Fruit fly (Drosophila melanogaster) whole organism, embryonic: ENCODE data around the gene CaMKI.

ENCODE experiments used
- ATbp ChIP-seq: fragments of 200-800 bp; sonication (Bioruptor generic); optimal IDR thresholded peaks from 2 replicates; lab custom pipeline; 2017; ENCODE audit warnings: missing biosample characterization, mild to moderate bottlenecking, missing genetic modification characterization, missing genetic modification reagents
- Abd-B ChIP-seq: fragments of 200-800 bp; sonication (Bioruptor generic); optimal IDR thresholded peaks from 2 replicates; lab custom pipeline; 2018; ENCODE audit warnings: missing biosample characterization, mild to moderate bottlenecking, missing genetic modification characterization, moderate library complexity
- Antp ChIP-seq: fragments of 200-800 bp; sonication (Bioruptor generic); optimal IDR thresholded peaks from 3 replicates; lab custom pipeline; 2016; ENCODE audit warnings: missing biosample characterization, missing genetic modification characterization
- CG10209 ChIP-seq: fragments of 200-800 bp; sonication (Bioruptor generic); optimal IDR thresholded peaks from 3 replicates; lab custom pipeline; 2017; ENCODE audit warnings: missing biosample characterization, mild to moderate bottlenecking, missing genetic modification characterization, missing genetic modification reagents
- CG12155 ChIP-seq: fragments of 200-800 bp; sonication (Bioruptor generic); optimal IDR thresholded peaks from 3 replicates; lab custom pipeline; 2016; ENCODE audit warnings: missing biosample characterization, missing genetic modification characterization
- CG12659 ChIP-seq: fragments of 200-800 bp; sonication (Bioruptor generic); optimal IDR thresholded peaks from 3 replicates; lab custom pipeline; 2017; ENCODE audit warnings: mild to moderate bottlenecking, missing biosample characterization, missing genetic modification reagents, missing genetic modification characterization
- CG14014 ChIP-seq: fragments of 200-800 bp; sonication (Bioruptor generic); IDR thresholded peaks from 2 replicates; pipeline ENCODE4 v1.3.6; 2022; ENCODE audit warnings: missing biosample characterization, missing genetic modification characterization
- CG14050 ChIP-seq: fragments of 200-800 bp; sonication (Bioruptor generic); IDR thresholded peaks from 3 replicates; pipeline ENCODE4 v1.3.6; 2022; ENCODE audit warnings: missing biosample characterization, missing genetic modification characterization
- CG15269 ChIP-seq: fragments of 200-800 bp; sonication (Bioruptor generic); optimal IDR thresholded peaks from 2 replicates; lab custom pipeline; 2018; ENCODE audit warnings: missing biosample characterization, mild to moderate bottlenecking, missing genetic modification characterization, moderate library complexity
- CG15479 ChIP-seq: fragments of 200-800 bp; sonication (Bioruptor generic); optimal IDR thresholded peaks from 3 replicates; lab custom pipeline; 2019; ENCODE audit warnings: missing biosample characterization, mild to moderate bottlenecking, missing genetic modification characterization, moderate library complexity
- CG15696 ChIP-seq: fragments of 200-800 bp; sonication (Bioruptor generic); optimal IDR thresholded peaks from 2 replicates; lab custom pipeline; 2019; ENCODE audit warnings: missing biosample characterization, mild to moderate bottlenecking, missing genetic modification characterization, moderate library complexity
- CG16863 ChIP-seq: fragments of 200-800 bp; sonication (Bioruptor generic); optimal IDR thresholded peaks from 3 replicates; lab custom pipeline; 2016; ENCODE audit warnings: missing biosample characterization, missing genetic modification characterization
- CG17186 ChIP-seq: fragments of 200-800 bp; sonication (Bioruptor generic); optimal IDR thresholded peaks from 3 replicates; lab custom pipeline; 2017; ENCODE audit warnings: missing biosample characterization, missing genetic modification reagents, missing genetic modification characterization
- CG18262 ChIP-seq: fragments of 200-800 bp; optimal IDR thresholded peaks from 3 replicates; lab custom pipeline; 2019; ENCODE audit warnings: missing biosample characterization, mild to moderate bottlenecking, missing genetic modification characterization, moderate library complexity
- CG18476 ChIP-seq: fragments of 200-800 bp; sonication (Bioruptor generic); optimal IDR thresholded peaks from 2 replicates; lab custom pipeline; 2016; ENCODE audit warnings: missing biosample characterization, mild to moderate bottlenecking, missing genetic modification characterization
- CG30020 ChIP-seq: fragments of 200-800 bp; optimal IDR thresholded peaks from 2 replicates; lab custom pipeline; 2019; ENCODE audit warnings: missing biosample characterization, mild to moderate bottlenecking, missing genetic modification characterization, moderate library complexity
- CG33213 ChIP-seq: fragments of 200-800 bp; sonication (Bioruptor generic); optimal IDR thresholded peaks from 3 replicates; lab custom pipeline; 2016; ENCODE audit warnings: missing biosample characterization, missing genetic modification characterization
- CG33557 ChIP-seq: fragments of 200-800 bp; sonication (Bioruptor generic); optimal IDR thresholded peaks from 2 replicates; lab custom pipeline; 2019; ENCODE audit warnings: missing biosample characterization, mild to moderate bottlenecking, missing genetic modification characterization, moderate library complexity
- CG6654 ChIP-seq: fragments of 200-800 bp; sonication (Bioruptor generic); optimal IDR thresholded peaks from 2 replicates; lab custom pipeline; 2017; ENCODE audit warnings: missing biosample characterization, mild to moderate bottlenecking, missing genetic modification characterization
- CG8290 ChIP-seq, 3 experiments: fragments of 200-800 bp; sonication (Bioruptor generic); optimal IDR thresholded peaks; 2 replicates each; lab custom pipeline; 2016 to 2019; ENCODE audit warnings: missing biosample characterization in 3 of 3, missing genetic modification characterization in 3 of 3, mild to moderate bottlenecking in 2 of 3, moderate library complexity in 1 of 3
- CG8388 ChIP-seq: fragments of 200-800 bp; sonication (Bioruptor generic); optimal IDR thresholded peaks from 2 replicates; lab custom pipeline; 2019; ENCODE audit warnings: missing biosample characterization, mild to moderate bottlenecking, missing genetic modification characterization, moderate library complexity
- CG8478 ChIP-seq: fragments of >200 bp; optimal IDR thresholded peaks from 2 replicates; lab custom pipeline; 2018
- Dad ChIP-seq: fragments of 200-800 bp; sonication (Bioruptor generic); optimal IDR thresholded peaks from 3 replicates; lab custom pipeline; 2016; ENCODE audit warnings: missing biosample characterization, missing genetic modification characterization
- Dp ChIP-seq: fragments of 200-800 bp; sonication (Bioruptor generic); optimal IDR thresholded peaks from 2 replicates; lab custom pipeline; 2018; ENCODE audit warnings: missing biosample characterization, mild to moderate bottlenecking, missing genetic modification characterization, moderate library complexity
- Ets97D ChIP-seq: fragments of 200-800 bp; sonication (Bioruptor generic); optimal IDR thresholded peaks from 3 replicates; lab custom pipeline; 2016; ENCODE audit warnings: missing biosample characterization, missing genetic modification characterization
- Opbp ChIP-seq: fragments of 200-800 bp; sonication (Bioruptor generic); IDR thresholded peaks from 3 replicates; pipeline ENCODE4 v1.3.6; 2022; ENCODE audit warnings: missing biosample characterization, missing genetic modification characterization; ENCODE audit not compliant: partially characterized antibody
- Sox102F ChIP-seq: fragments of 200-800 bp; sonication (Bioruptor generic); optimal IDR thresholded peaks from 2 replicates; lab custom pipeline; 2018; ENCODE audit warnings: missing biosample characterization, mild to moderate bottlenecking, missing genetic modification characterization, moderate library complexity
- Sry-δ ChIP-seq: fragments of 200-800 bp; sonication (Bioruptor generic); optimal IDR thresholded peaks from 2 replicates; lab custom pipeline; 2016; ENCODE audit warnings: missing biosample characterization, missing genetic modification characterization
- Ssrp ChIP-seq: fragments of 200-800 bp; sonication (Bioruptor generic); optimal IDR thresholded peaks from 2 replicates; lab custom pipeline; 2018; ENCODE audit warnings: missing biosample characterization, mild to moderate bottlenecking, missing genetic modification characterization, moderate library complexity
- ash1 ChIP-seq: fragments of 200-800 bp; sonication (Bioruptor generic); optimal IDR thresholded peaks from 2 replicates; lab custom pipeline; 2018; ENCODE audit warnings: missing biosample characterization, mild to moderate bottlenecking, missing genetic modification characterization
- ci ChIP-seq: fragments of 200-800 bp; sonication (Bioruptor generic); IDR thresholded peaks from 3 replicates; pipeline ENCODE4 v1.3.6; 2022; ENCODE audit warnings: missing biosample characterization, missing genetic modification characterization
- eve ChIP-seq, 2 experiments: fragments of >200 bp; optimal IDR thresholded peaks; 2 replicates each; lab custom pipeline; 2017; ENCODE audit warnings: missing biosample characterization in 2 of 2, missing genetic modification characterization in 2 of 2
- ewg ChIP-seq: fragments of 200-800 bp; sonication (Bioruptor generic); optimal IDR thresholded peaks from 3 replicates; lab custom pipeline; 2017; ENCODE audit warnings: mild to moderate bottlenecking, missing biosample characterization, missing genetic modification reagents, missing genetic modification characterization
- fd3F ChIP-seq: fragments of 200-800 bp; sonication (Bioruptor generic); optimal IDR thresholded peaks from 2 replicates; lab custom pipeline; 2018; ENCODE audit warnings: missing biosample characterization, mild to moderate bottlenecking, missing genetic modification characterization, moderate library complexity
- grau ChIP-seq: fragments of 200-800 bp; optimal IDR thresholded peaks from 3 replicates; lab custom pipeline; 2019; ENCODE audit warnings: missing biosample characterization, mild to moderate bottlenecking, missing genetic modification characterization, moderate library complexity
- her ChIP-seq: fragments of 200-800 bp; sonication (Bioruptor generic); optimal IDR thresholded peaks from 2 replicates; lab custom pipeline; 2016; ENCODE audit warnings: missing biosample characterization, missing genetic modification characterization
- jing ChIP-seq: fragments of 200-800 bp; sonication (Bioruptor generic); optimal IDR thresholded peaks from 2 replicates; lab custom pipeline; 2018; ENCODE audit warnings: missing biosample characterization, mild to moderate bottlenecking, missing genetic modification characterization
- nerfin-2 ChIP-seq: fragments of 200-800 bp; sonication (Bioruptor generic); IDR thresholded peaks from 2 replicates; pipeline ENCODE4 v1.3.6; 2022; ENCODE audit warnings: missing biosample characterization, missing genetic modification characterization; ENCODE audit not compliant: partially characterized antibody
- oc ChIP-seq: fragments of 200-800 bp; sonication (Bioruptor generic); optimal IDR thresholded peaks from 2 replicates; lab custom pipeline; 2018; ENCODE audit warnings: missing biosample characterization, mild to moderate bottlenecking, missing genetic modification characterization, moderate library complexity
- onecut ChIP-seq: fragments of 200-800 bp; sonication (Bioruptor generic); IDR thresholded peaks from 2 replicates; pipeline ENCODE4 v1.3.6; 2022; ENCODE audit warnings: missing biosample characterization, missing genetic modification characterization
- pita ChIP-seq: fragments of 200-800 bp; sonication (Bioruptor generic); optimal IDR thresholded peaks from 2 replicates; lab custom pipeline; 2017; ENCODE audit warnings: missing biosample characterization, mild to moderate bottlenecking, missing genetic modification characterization
- prd ChIP-seq, 3 experiments: fragments of >200 bp in 2 of 3; fragments of 200-800 bp in 1 of 3; sonication (Bioruptor generic) in 1 of 3; optimal IDR thresholded peaks in 2 of 3; IDR thresholded peaks in 1 of 3; 2 replicates in 2 of 3; 3 replicates in 1 of 3; pipeline versions ENCODE4 v1.3.6 to Lab custom; 2017 to 2022; ENCODE audit warnings: missing biosample characterization in 1 of 3, missing genetic modification characterization in 1 of 3
- pros ChIP-seq: fragments of 200-800 bp; sonication (Bioruptor generic); optimal IDR thresholded peaks from 3 replicates; lab custom pipeline; 2019; ENCODE audit warnings: missing biosample characterization, mild to moderate bottlenecking, missing genetic modification characterization, moderate library complexity
- pum ChIP-seq: fragments of 200-800 bp; sonication (Bioruptor generic); optimal IDR thresholded peaks from 2 replicates; lab custom pipeline; 2016; ENCODE audit warnings: missing biosample characterization, missing genetic modification characterization
- run ChIP-seq: fragments of 200-800 bp; sonication (Bioruptor generic); optimal IDR thresholded peaks from 3 replicates; lab custom pipeline; 2018; ENCODE audit warnings: missing biosample characterization, mild to moderate bottlenecking, missing genetic modification characterization
- slbo ChIP-seq: fragments of 200-800 bp; sonication (Bioruptor generic); IDR thresholded peaks from 2 replicates; pipeline ENCODE4 v1.3.6; 2022; ENCODE audit warnings: missing biosample characterization, missing genetic modification characterization
- sqz ChIP-seq: fragments of 200-800 bp; sonication (Bioruptor generic); optimal IDR thresholded peaks from 3 replicates; lab custom pipeline; 2018; ENCODE audit warnings: missing biosample characterization, mild to moderate bottlenecking, missing genetic modification characterization
- stwl ChIP-seq: fragments of 200-800 bp; sonication (Bioruptor generic); optimal IDR thresholded peaks from 3 replicates; lab custom pipeline; 2018; ENCODE audit warnings: missing biosample characterization, mild to moderate bottlenecking, missing genetic modification characterization, moderate library complexity
- trh ChIP-seq: fragments of 200-800 bp; sonication (Bioruptor generic); optimal IDR thresholded peaks from 2 replicates; lab custom pipeline; 2016; ENCODE audit warnings: missing biosample characterization, missing genetic modification characterization
- vfl ChIP-seq: fragments of 200-800 bp; sonication (Bioruptor generic); optimal IDR thresholded peaks from 2 replicates; lab custom pipeline; 2016; ENCODE audit warnings: missing biosample characterization, missing genetic modification characterization
- zfh1 ChIP-seq: fragments of 200-800 bp; sonication (Bioruptor generic); IDR thresholded peaks from 3 replicates; pipeline ENCODE4 v1.3.6; 2022; ENCODE audit warnings: missing biosample characterization, missing genetic modification characterization

The CaMKI gene

dm6 chr4:486435-486834 lies 41.1 kb downstream of the CaMKI start (continued):
- TF ChIP-seq ash1 (GFP tag; lab: Kevin White, UChicago), result peak; percentile 43
- no peak for TF ChIP-seq CG6654 (GFP tag; lab: Kevin White, UChicago)
- TF ChIP-seq ci, result peak; percentile 56; the same call in 2 of the 3 replicates
- TF ChIP-seq CG15696, result peak; percentile 33
- 0 out of 3 replicates have a peak, but pooled peaks have one; percentile 36 for TF ChIP-seq zfh1 (GFP tag; lab: Robert Waterston, UW)
- TF ChIP-seq CG17186 (GFP tag; lab: Kevin White, UChicago), result peak; percentile 13
- TF ChIP-seq Opbp, result peak; percentile 95; the same call in 2 of the 3 replicates
- peak; percentile 53 for TF ChIP-seq CG16863 (GFP tag; lab: Kevin White, UChicago)
- peak; percentile 81 for TF ChIP-seq Dp (GFP tag; lab: Kevin White, UChicago)
- peak; percentile 41 for TF ChIP-seq CG12155 (GFP tag; lab: Kevin White, UChicago)
- peak; percentile 93 for TF ChIP-seq stwl
- TF ChIP-seq fd3F, result peak; percentile 17
- TF ChIP-seq her (GFP tag; lab: Kevin White, UChicago), result peak; percentile 50
- peak; percentile 65; the same call in 1 of the 2 replicates for TF ChIP-seq slbo (GFP tag; lab: Robert Waterston, UW)
- TF ChIP-seq Abd-B (GFP tag; lab: Kevin White, UChicago), result no peak
- TF ChIP-seq trh, result no peak
- peak; percentile 54 for TF ChIP-seq pum (GFP tag; lab: Kevin White, UChicago)
- no peak for TF ChIP-seq pros (GFP tag; lab: Kevin White, UChicago)
- peak; percentile 95 for TF ChIP-seq CG33213
- TF ChIP-seq Ets97D, result peak; percentile 95
- no peak for TF ChIP-seq prd (optimal IDR thresholded peaks at IDR 0.05; lab: Kevin White, UChicago)
- TF ChIP-seq prd (GFP tag; IDR thresholded peaks at IDR 0.05; lab: Robert Waterston, UW), result no peak; the same call in 2 of the 3 replicates
- peak; percentile 91 for TF ChIP-seq nerfin-2 (GFP tag; lab: Robert Waterston, UW)
- peak; percentile 11 for TF ChIP-seq CG10209 (GFP tag; lab: Kevin White, UChicago)
- TF ChIP-seq CG15479 (GFP tag; lab: Kevin White, UChicago), result no peak
- peak; percentile 30 for TF ChIP-seq Dad (GFP tag; lab: Kevin White, UChicago)
- no peak for TF ChIP-seq ewg
- peak; percentile 71 for TF ChIP-seq CG30020
- TF ChIP-seq vfl (GFP tag; lab: Kevin White, UChicago), result peak; percentile 3
- TF ChIP-seq CG14014, result peak; percentile 36; the same call in 1 of the 2 replicates
- TF ChIP-seq CG18476 (GFP tag; lab: Kevin White, UChicago), result peak; percentile 41
- peak; percentile 31 for TF ChIP-seq Ssrp (tag; lab: Kevin White, UChicago)
- TF ChIP-seq CG14050, result no peak
- TF ChIP-seq Antp, result peak; percentile 56
- TF ChIP-seq CG8388 (GFP tag; lab: Kevin White, UChicago), result peak; percentile 15
- TF ChIP-seq jing (GFP tag; lab: Kevin White, UChicago), result no peak
- peak; percentile 31 for TF ChIP-seq CG15269 (tag; lab: Kevin White, UChicago)
- TF ChIP-seq pita (GFP tag; lab: Kevin White, UChicago), result peak; percentile 92

- peak; percentile 11 for TF ChIP-seq CG18262 (tag; lab: Kevin White, UChicago)
- no peak for TF ChIP-seq Sox102F
- TF ChIP-seq grau (tag; lab: Kevin White, UChicago), result peak; percentile 7
- TF ChIP-seq CG12659 (GFP tag; lab: Kevin White, UChicago), result peak; percentile 5
- peak in 1 of 2 experiments; percentile 44 for TF ChIP-seq eve (GFP tag; optimal IDR thresholded peaks at IDR 0.05; lab: Kevin White, UChicago)
- TF ChIP-seq CG33557 (GFP tag; lab: Kevin White, UChicago), result peak; percentile 45
- no peak for TF ChIP-seq oc (tag; lab: Kevin White, UChicago)
- TF ChIP-seq run (tag; lab: Kevin White, UChicago), result no peak
- TF ChIP-seq Sry-δ (GFP tag; lab: Kevin White, UChicago), result no peak
- TF ChIP-seq ATbp (GFP tag; lab: Kevin White, UChicago), result peak; percentile 32
- TF ChIP-seq CG8478 (lab: Kevin White, UChicago), result no peak
- TF ChIP-seq onecut, result peak; percentile 95
- TF ChIP-seq CG8290 (GFP tag; optimal IDR thresholded peaks at IDR 0.05; lab: Kevin White, UChicago), result no peak
- TF ChIP-seq CG8290 (tag; optimal IDR thresholded peaks at IDR 0.05; lab: Kevin White, UChicago), result no peak
- peak; percentile 67 for TF ChIP-seq sqz (GFP tag; lab: Kevin White, UChicago)
Measured at dm6 chr4:487480-487879, 42.2 kb downstream of the CaMKI start.
